Fruit fly (Drosophila melanogaster): ENCODE measurements around the gene CG1544.

- TF ChIP-seq E2f2 (GFP tag; IDR thresholded peaks at IDR 0.05) (no peak), ranshi (GFP tag; IDR thresholded peaks at IDR 0.05) (no peak), Atf3 (GFP tag; optimal IDR thresholded peaks at IDR 0.05) (no peak), usp (GFP tag; optimal IDR thresholded peaks at IDR 0.05) (no peak), Awh (GFP tag; IDR thresholded peaks at IDR 0.05) (no peak), scrt (GFP tag; optimal IDR thresholded peaks at IDR 0.05) (no peak), cad (GFP tag; optimal IDR thresholded peaks at IDR 0.05) (no peak), CG15073 (GFP tag; optimal IDR thresholded peaks at IDR 0.05) (no peak), CG11695 (GFP tag; IDR thresholded peaks at IDR 0.05) (no peak), zfh2 (GFP tag; optimal IDR thresholded peaks at IDR 0.05) (no peak), CG9215 (GFP tag; IDR thresholded peaks at IDR 0.05) (no peak), Hand (GFP tag; optimal IDR thresholded peaks at IDR 0.05) (no peak)
Observed at dm6 chr3R:31196731-31197130, at the start of gene CG1544.
